Worm (Caenorhabditis elegans) whole organism, L2 larva: ENCODE results near the gene C23H4.6.

Source experiments
- nhr-237 ChIP-seq: fragments of 150-350 bp; optimal IDR thresholded peaks from 2 replicates; lab custom pipeline; 2014; ENCODE audit warnings: missing biosample characterization, missing genetic modification characterization
- skn-1 ChIP-seq: sonication (generic microtip); optimal IDR thresholded peaks from 2 replicates; lab custom pipeline; 2017; ENCODE audit warnings: missing biosample characterization, missing genetic modification characterization
- unc-39 ChIP-seq: fragments of 150-350 bp; optimal IDR thresholded peaks from 2 replicates; lab custom pipeline; 2014; ENCODE audit warnings: missing biosample characterization, missing genetic modification characterization

DNA sequence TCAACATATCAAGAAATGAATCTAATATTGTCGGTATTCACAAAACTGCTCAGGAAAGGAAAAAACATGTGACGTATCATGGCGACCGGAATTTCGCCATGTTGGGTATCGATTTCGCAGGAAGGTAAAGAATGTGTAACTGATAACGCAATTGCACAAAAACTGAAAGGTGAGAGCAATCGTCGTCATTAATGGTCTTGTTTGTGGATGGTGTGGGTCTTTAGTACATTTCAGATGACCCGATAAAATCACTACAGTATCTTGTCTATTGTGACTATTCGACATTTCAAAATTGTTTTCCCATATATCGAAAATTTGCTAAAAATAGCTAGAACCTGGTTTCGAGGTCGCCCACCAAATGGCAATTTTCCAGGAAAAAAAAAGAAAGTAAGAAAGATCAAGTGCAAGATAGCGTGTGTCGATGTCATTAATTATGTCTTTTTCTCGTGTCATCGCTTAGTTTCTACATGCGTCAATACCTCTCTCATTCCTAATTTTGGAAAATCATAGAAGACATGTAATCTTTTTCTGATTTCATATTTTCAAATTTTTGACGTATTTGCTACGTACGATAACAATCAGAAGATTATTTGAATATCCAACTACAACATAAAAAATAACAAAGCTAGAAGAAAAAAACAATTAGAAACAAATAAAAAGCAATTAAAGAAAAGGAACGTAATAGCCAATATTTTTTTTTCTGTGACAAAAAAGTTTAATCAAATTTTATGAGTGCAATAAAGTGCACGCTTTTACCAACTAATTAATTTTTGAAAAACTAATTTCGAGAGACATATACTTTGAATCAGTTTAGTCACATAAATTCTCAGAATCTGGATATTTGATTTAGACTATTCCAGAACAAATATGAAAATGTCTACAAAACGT is 25.0 kb upstream of the C23H4.6 start:
- no peak for TF ChIP-seq skn-1
- no peak for TF ChIP-seq unc-39
- TF ChIP-seq nhr-237 (tag; lab: Kevin White, UChicago), result no peak
